Fruit fly (Drosophila melanogaster) whole organism, embryonic: ENCODE measurements around the gene CG6040.

Experiments
- Abd-B ChIP-seq: fragments of 200-800 bp; sonication (Bioruptor generic); optimal IDR thresholded peaks from 2 replicates; lab custom pipeline; 2018; ENCODE audit warnings: missing biosample characterization, mild to moderate bottlenecking, missing genetic modification characterization, moderate library complexity
- B-H1 ChIP-seq: fragments of 200-800 bp; sonication (Bioruptor generic); IDR thresholded peaks from 3 replicates; pipeline ENCODE4 v1.3.6; 2022; ENCODE audit warnings: missing biosample characterization, missing genetic modification characterization
- Blimp-1 ChIP-seq: fragments of 200-800 bp; sonication (Bioruptor generic); optimal IDR thresholded peaks from 3 replicates; lab custom pipeline; 2018; ENCODE audit warnings: missing biosample characterization, missing genetic modification characterization, mild to moderate bottlenecking, moderate library complexity, missing genetic modification reagents
- CG10654 ChIP-seq: fragments of 200-800 bp; sonication (Bioruptor generic); optimal IDR thresholded peaks from 2 replicates; lab custom pipeline; 2016; ENCODE audit warnings: missing biosample characterization, missing genetic modification characterization
- CG11456 ChIP-seq: fragments of 200-800 bp; sonication (Bioruptor generic); IDR thresholded peaks from 3 replicates; pipeline ENCODE4 v1.3.6; 2022; ENCODE audit warnings: missing biosample characterization, missing genetic modification characterization
- CG11560 ChIP-seq: fragments of 200-800 bp; sonication (Bioruptor generic); IDR thresholded peaks from 3 replicates; pipeline ENCODE4 v1.3.6; 2022; ENCODE audit warnings: missing biosample characterization, missing genetic modification characterization
- CG11695 ChIP-seq: fragments of 200-800 bp; sonication (Bioruptor generic); IDR thresholded peaks from 3 replicates; pipeline ENCODE4 v1.3.6; 2022; ENCODE audit warnings: missing biosample characterization, missing genetic modification characterization
- CG12236 ChIP-seq: fragments of 200-800 bp; sonication (Bioruptor generic); optimal IDR thresholded peaks from 2 replicates; lab custom pipeline; 2016; ENCODE audit warnings: missing biosample characterization, missing genetic modification characterization
- CG12299 ChIP-seq: fragments of 200-800 bp; sonication (Bioruptor generic); optimal IDR thresholded peaks from 2 replicates; lab custom pipeline; 2018; ENCODE audit warnings: missing biosample characterization, mild to moderate bottlenecking, missing genetic modification characterization
- CG12744 ChIP-seq: fragments of 200-800 bp; sonication (Bioruptor generic); optimal IDR thresholded peaks from 2 replicates; lab custom pipeline; 2016; ENCODE audit warnings: missing biosample characterization, missing genetic modification characterization
- CG15073 ChIP-seq: fragments of 200-800 bp; sonication (Bioruptor generic); optimal IDR thresholded peaks from 2 replicates; lab custom pipeline; 2016; ENCODE audit warnings: missing biosample characterization, missing genetic modification characterization
- CG1647 ChIP-seq: fragments of 200-800 bp; sonication (Bioruptor generic); optimal IDR thresholded peaks from 3 replicates; lab custom pipeline; 2016; ENCODE audit warnings: missing biosample characterization, missing genetic modification characterization
- CG17361 ChIP-seq: fragments of 200-800 bp; sonication (Bioruptor generic); IDR thresholded peaks from 3 replicates; pipeline ENCODE4 v1.3.6; 2022; ENCODE audit warnings: missing biosample characterization, missing genetic modification characterization
- CG17612 ChIP-seq: fragments of 200-800 bp; sonication (Bioruptor generic); IDR thresholded peaks from 2 replicates; pipeline ENCODE4 v1.3.6; 2022; ENCODE audit warnings: missing biosample characterization, missing genetic modification characterization
- CG17829 ChIP-seq: fragments of 200-800 bp; optimal IDR thresholded peaks from 2 replicates; lab custom pipeline; 2019; ENCODE audit warnings: missing biosample characterization, mild to moderate bottlenecking, missing genetic modification characterization, moderate library complexity
- CG2712 ChIP-seq: fragments of 200-800 bp; optimal IDR thresholded peaks from 3 replicates; lab custom pipeline; 2019; ENCODE audit warnings: missing biosample characterization, mild to moderate bottlenecking, missing genetic modification characterization, moderate library complexity
- CG31388 ChIP-seq: fragments of 200-800 bp; sonication (Bioruptor generic); optimal IDR thresholded peaks from 2 replicates; lab custom pipeline; 2016; ENCODE audit warnings: missing biosample characterization, missing genetic modification characterization
- CG32532 ChIP-seq: fragments of 200-800 bp; sonication (Bioruptor generic); IDR thresholded peaks from 2 replicates; pipeline ENCODE4 v1.3.6; 2022; ENCODE audit warnings: missing biosample characterization, missing genetic modification characterization
- CG34422 ChIP-seq: fragments of 200-800 bp; sonication (Bioruptor generic); IDR thresholded peaks from 3 replicates; pipeline ENCODE4 v1.3.6; 2022; ENCODE audit warnings: missing biosample characterization, missing genetic modification characterization
- CG4360 ChIP-seq: fragments of 200-800 bp; sonication (Bioruptor generic); IDR thresholded peaks from 2 replicates; pipeline ENCODE4 v1.3.6; 2022; ENCODE audit warnings: missing biosample characterization, missing genetic modification characterization
- CG7745 ChIP-seq: fragments of 200-800 bp; sonication (Bioruptor generic); optimal IDR thresholded peaks from 2 replicates; lab custom pipeline; 2018; ENCODE audit warnings: missing biosample characterization, mild to moderate bottlenecking, missing genetic modification characterization, moderate library complexity
- CG7987 ChIP-seq: fragments of 200-800 bp; sonication (Bioruptor generic); optimal IDR thresholded peaks from 2 replicates; lab custom pipeline; 2018; ENCODE audit warnings: missing biosample characterization, mild to moderate bottlenecking, missing genetic modification characterization, moderate library complexity
- Dad ChIP-seq: fragments of 200-800 bp; sonication (Bioruptor generic); optimal IDR thresholded peaks from 3 replicates; lab custom pipeline; 2016; ENCODE audit warnings: missing biosample characterization, missing genetic modification characterization
- Doc2 ChIP-seq: fragments of 200-800 bp; sonication (Bioruptor generic); IDR thresholded peaks from 2 replicates; pipeline ENCODE4 v1.3.6; 2022; ENCODE audit warnings: missing biosample characterization, missing genetic modification characterization
- HLH54F ChIP-seq: fragments of 200-800 bp; sonication (Bioruptor generic); optimal IDR thresholded peaks from 3 replicates; lab custom pipeline; 2016; ENCODE audit warnings: missing biosample characterization, missing genetic modification characterization
- Hr39 ChIP-seq: fragments of >200 bp; optimal IDR thresholded peaks from 2 replicates; lab custom pipeline; 2017
- Kr ChIP-seq: fragments of 200-800 bp; sonication (Bioruptor generic); optimal IDR thresholded peaks from 2 replicates; lab custom pipeline; 2017; ENCODE audit warnings: missing biosample characterization, mild to moderate bottlenecking, missing genetic modification characterization
- Lhr ChIP-seq: fragments of 200-800 bp; sonication (Bioruptor generic); optimal IDR thresholded peaks from 3 replicates; lab custom pipeline; 2017; ENCODE audit warnings: mild to moderate bottlenecking, missing biosample characterization, missing genetic modification reagents, missing genetic modification characterization
- NK7.1 ChIP-seq: fragments of 200-800 bp; sonication (Bioruptor generic); optimal IDR thresholded peaks from 3 replicates; lab custom pipeline; 2016; ENCODE audit warnings: missing biosample characterization, missing genetic modification characterization
- Neu2 ChIP-seq: fragments of 200-800 bp; sonication (Bioruptor generic); optimal IDR thresholded peaks from 3 replicates; lab custom pipeline; 2016; ENCODE audit warnings: missing biosample characterization, missing genetic modification characterization, borderline replicate concordance
- Taf1 ChIP-seq: fragments of 200-800 bp; sonication (Bioruptor generic); IDR thresholded peaks from 2 replicates; pipeline ENCODE4 v1.3.6; 2022; ENCODE audit warnings: missing biosample characterization, missing genetic modification characterization
- bab2 ChIP-seq: fragments of 200-800 bp; sonication (Bioruptor generic); optimal IDR thresholded peaks from 2 replicates; lab custom pipeline; 2016; ENCODE audit warnings: missing biosample characterization, missing genetic modification characterization
- cato ChIP-seq: fragments of 200-800 bp; sonication (Bioruptor generic); optimal IDR thresholded peaks from 2 replicates; lab custom pipeline; 2016; ENCODE audit warnings: missing biosample characterization, missing genetic modification characterization, borderline replicate concordance
- ci ChIP-seq: fragments of 200-800 bp; sonication (Bioruptor generic); IDR thresholded peaks from 3 replicates; pipeline ENCODE4 v1.3.6; 2022; ENCODE audit warnings: missing biosample characterization, missing genetic modification characterization
- croc ChIP-seq: fragments of 200-800 bp; sonication (Bioruptor generic); conservative IDR thresholded peaks from 3 replicates; pipeline ENCODE4 v1.3.6; 2022; ENCODE audit warnings: missing biosample characterization, missing genetic modification characterization
- fd102C ChIP-seq: fragments of 200-800 bp; sonication (Bioruptor generic); optimal IDR thresholded peaks from 2 replicates; lab custom pipeline; 2018; ENCODE audit warnings: missing biosample characterization, mild to moderate bottlenecking, missing genetic modification characterization, moderate library complexity
- kay ChIP-seq: fragments of 200-800 bp; sonication (Bioruptor generic); optimal IDR thresholded peaks from 2 replicates; lab custom pipeline; 2016; ENCODE audit warnings: missing biosample characterization, missing genetic modification characterization
- kni ChIP-seq: fragments of 200-800 bp; sonication (Bioruptor generic); optimal IDR thresholded peaks from 3 replicates; lab custom pipeline; 2017; ENCODE audit warnings: mild to moderate bottlenecking, missing biosample characterization, missing genetic modification reagents, missing genetic modification characterization
- nau ChIP-seq: fragments of 200-800 bp; sonication (Bioruptor generic); optimal IDR thresholded peaks from 3 replicates; lab custom pipeline; 2017; ENCODE audit warnings: missing biosample characterization, mild to moderate bottlenecking, missing genetic modification characterization, missing genetic modification reagents
- nom ChIP-seq: fragments of 200-800 bp; sonication (Bioruptor generic); optimal IDR thresholded peaks from 2 replicates; lab custom pipeline; 2017; ENCODE audit warnings: missing biosample characterization, missing genetic modification characterization, mild to moderate bottlenecking, moderate library complexity, missing genetic modification reagents
- ranshi ChIP-seq: fragments of 200-800 bp; sonication (Bioruptor generic); IDR thresholded peaks from 2 replicates; pipeline ENCODE4 v1.3.6; 2022; ENCODE audit warnings: missing biosample characterization, missing genetic modification characterization
- run ChIP-seq: fragments of 200-800 bp; sonication (Bioruptor generic); optimal IDR thresholded peaks from 3 replicates; lab custom pipeline; 2018; ENCODE audit warnings: missing biosample characterization, mild to moderate bottlenecking, missing genetic modification characterization
- sima ChIP-seq: fragments of 200-800 bp; sonication (Bioruptor generic); optimal IDR thresholded peaks from 2 replicates; lab custom pipeline; 2016; ENCODE audit warnings: missing biosample characterization, missing genetic modification characterization
- sisA ChIP-seq: fragments of 200-800 bp; sonication (Bioruptor generic); IDR thresholded peaks from 2 replicates; pipeline ENCODE4 v1.3.6; 2022; ENCODE audit warnings: missing biosample characterization, missing genetic modification characterization
- slou ChIP-seq: fragments of 200-800 bp; sonication (Bioruptor generic); optimal IDR thresholded peaks from 3 replicates; lab custom pipeline; 2016; ENCODE audit warnings: missing biosample characterization, missing genetic modification characterization
- sr ChIP-seq: fragments of 200-800 bp; sonication (Bioruptor generic); IDR thresholded peaks from 3 replicates; pipeline ENCODE4 v1.3.6; 2022; ENCODE audit warnings: missing biosample characterization, missing genetic modification characterization
- trem ChIP-seq: fragments of 200-800 bp; optimal IDR thresholded peaks from 3 replicates; lab custom pipeline; 2019; ENCODE audit warnings: missing biosample characterization, mild to moderate bottlenecking, missing genetic modification characterization, moderate library complexity
- vvl ChIP-seq: fragments of 200-800 bp; sonication (Bioruptor generic); IDR thresholded peaks from 2 replicates; pipeline ENCODE4 v1.3.6; 2022; ENCODE audit warnings: missing biosample characterization, missing genetic modification characterization

The CG6040 gene

dm6 chr3R:19090983-19091748 lies 5.6 kb upstream of the CG6040 start (continued):
- TF ChIP-seq CG15073 (GFP tag; lab: Kevin White, UChicago) (no peak), cato (GFP tag; lab: Kevin White, UChicago) (no peak), ranshi (GFP tag; lab: Robert Waterston, UW) (no peak), Doc2 (GFP tag; lab: Robert Waterston, UW) (no peak), Neu2 (GFP tag; lab: Kevin White, UChicago) (no peak), CG4360 (GFP tag; lab: Robert Waterston, UW) (peak; percentile 63), sr (GFP tag; lab: Robert Waterston, UW) (0 out of 3 replicates have a peak, but pooled peaks have one; percentile 43), croc (GFP tag; lab: Robert Waterston, UW) (no peak), CG17361 (GFP tag; lab: Robert Waterston, UW) (no peak), CG34422 (no peak), Dad (GFP tag; lab: Kevin White, UChicago) (no peak), sisA (GFP tag; lab: Robert Waterston, UW) (no peak), Lhr (GFP tag; lab: Kevin White, UChicago) (no peak), CG2712 (tag; lab: Kevin White, UChicago) (no peak)

dm6 chr3R:19091749-19092264 lies 5.0 kb upstream of the CG6040 start:
- TF ChIP-seq CG11695 (GFP tag; lab: Robert Waterston, UW) (no peak), Kr (GFP tag; lab: Kevin White, UChicago) (no peak), kay (GFP tag; lab: Kevin White, UChicago) (no peak), trem (tag; lab: Kevin White, UChicago) (no peak), CG12299 (tag; lab: Kevin White, UChicago) (no peak), CG12744 (GFP tag; lab: Kevin White, UChicago) (no peak), CG11560 (no peak), CG17829 (tag; lab: Kevin White, UChicago) (no peak), CG31388 (no peak), nom (GFP tag; lab: Kevin White, UChicago) (no peak), NK7.1 (GFP tag; lab: Kevin White, UChicago) (no peak), ci (GFP tag; lab: Robert Waterston, UW) (0 out of 3 replicates have a peak, but pooled peaks have one; percentile 57), cato (GFP tag; lab: Kevin White, UChicago) (no peak), CG1647 (GFP tag; lab: Kevin White, UChicago) (no peak), slou (GFP tag; lab: Kevin White, UChicago) (no peak), Taf1 (GFP tag; lab: Robert Waterston, UW) (no peak), CG17612 (GFP tag; lab: Robert Waterston, UW) (no peak), sima (GFP tag; lab: Kevin White, UChicago) (no peak), Abd-B (GFP tag; lab: Kevin White, UChicago) (no peak), Doc2 (GFP tag; lab: Robert Waterston, UW) (no peak), Hr39 (lab: Kevin White, UChicago) (no peak), vvl (peak; percentile 55; the same call in 1 of the 2 replicates), B-H1 (no peak), bab2 (GFP tag; lab: Kevin White, UChicago) (no peak), Blimp-1 (GFP tag; lab: Kevin White, UChicago) (peak; percentile 95), kni (GFP tag; lab: Kevin White, UChicago) (peak; percentile 83), CG7987 (GFP tag; lab: Kevin White, UChicago) (no peak), CG12236 (no peak), CG11456 (GFP tag; lab: Robert Waterston, UW) (no peak), Neu2 (GFP tag; lab: Kevin White, UChicago) (no peak), CG7745 (tag; lab: Kevin White, UChicago) (no peak), run (tag; lab: Kevin White, UChicago) (no peak), nau (no peak), fd102C (no peak), HLH54F (GFP tag; lab: Kevin White, UChicago) (no peak), CG10654 (GFP tag; lab: Kevin White, UChicago) (no peak), CG32532 (GFP tag; lab: Robert Waterston, UW) (no peak)
